Fruit fly (Drosophila melanogaster): ENCODE measurements around the gene CG13031.

The CG13031 gene

dm6 chr3L:16710258-16711020 is 14.2 kb upstream of the CG13031 start (continued):
- TF ChIP-seq esn (GFP tag; optimal IDR thresholded peaks at IDR 0.05): peak; percentile 37
- TF ChIP-seq Lpt (GFP tag; optimal IDR thresholded peaks at IDR 0.05): peak; percentile 44
- peak; percentile 30 for TF ChIP-seq cyc (GFP tag; optimal IDR thresholded peaks at IDR 0.05)
- peak; percentile 85 for TF ChIP-seq CG8119 (GFP tag; IDR thresholded peaks at IDR 0.05)
- peak; percentile 40 for TF ChIP-seq Hr4 (GFP tag; optimal IDR thresholded peaks at IDR 0.05)
- TF ChIP-seq salr (GFP tag; optimal IDR thresholded peaks at IDR 0.05): peak; percentile 10 to 44
- TF ChIP-seq CG3919 (GFP tag; optimal IDR thresholded peaks at IDR 0.05): peak; percentile 22
- no peak for TF ChIP-seq Ets21C (GFP tag; optimal IDR thresholded peaks at IDR 0.05)
- TF ChIP-seq CG6163 (GFP tag; IDR thresholded peaks at IDR 0.05): peak; percentile 76; the same call in 1 of the 3 replicates
- peak; percentile 44 for TF ChIP-seq topi (GFP tag; optimal IDR thresholded peaks at IDR 0.05)
- TF ChIP-seq CG15336 (GFP tag; IDR thresholded peaks at IDR 0.05): peak; percentile 81
- TF ChIP-seq Eip78C (GFP tag): peak; percentile 83
- TF ChIP-seq CG10669 (GFP tag; optimal IDR thresholded peaks at IDR 0.05): peak; percentile 63
- peak; percentile 53 for TF ChIP-seq OdsH (GFP tag; optimal IDR thresholded peaks at IDR 0.05)
- no peak for TF ChIP-seq Sox15 (GFP tag; optimal IDR thresholded peaks at IDR 0.05)
- TF ChIP-seq spab (GFP tag; optimal IDR thresholded peaks at IDR 0.05): peak; percentile 35
- peak; percentile 8 for TF ChIP-seq Eip75B (GFP tag; optimal IDR thresholded peaks at IDR 0.05)
- peak; percentile 52 for TF ChIP-seq CG4318 (GFP tag; optimal IDR thresholded peaks at IDR 0.05)

dm6 chr3L:16711430-16712228 is 13.0 kb upstream of the CG13031 start, which contains the start of the genes CG43954, Lasp and Dab:
TSS of gene CG43954 (minus strand) at chr3L:16711677.
TSS of gene Lasp (minus strand) at chr3L:16711677.
TSS of gene Dab (plus strand) at chr3L:16712126.
- TF ChIP-seq Blimp-1 (GFP tag; optimal IDR thresholded peaks at IDR 0.05) (no peak), acj6 (GFP tag; optimal IDR thresholded peaks at IDR 0.05) (no peak), fkh (GFP tag; optimal IDR thresholded peaks at IDR 0.05) (no peak), CG34406 (GFP tag; optimal IDR thresholded peaks at IDR 0.05) (no peak), OdsH (GFP tag; optimal IDR thresholded peaks at IDR 0.05) (no peak), fd59A (GFP tag; optimal IDR thresholded peaks at IDR 0.05) (no peak), vri (GFP tag; optimal IDR thresholded peaks at IDR 0.05) (peak; percentile 50), CG15336 (GFP tag; IDR thresholded peaks at IDR 0.05) (peak; percentile 51; the same call in 1 of the 2 replicates), Sox15 (GFP tag; optimal IDR thresholded peaks at IDR 0.05) (no peak), Hr4 (GFP tag; optimal IDR thresholded peaks at IDR 0.05) (no peak), dac (GFP tag; optimal IDR thresholded peaks at IDR 0.05) (no peak), CG8319 (GFP tag; optimal IDR thresholded peaks at IDR 0.05) (no peak), CG6792 (GFP tag; optimal IDR thresholded peaks at IDR 0.05) (no peak), achi (GFP tag; optimal IDR thresholded peaks at IDR 0.05) (peak; percentile 7), CG3032 (tag; optimal IDR thresholded peaks at IDR 0.05) (peak; percentile 8), Ets96B (tag; optimal IDR thresholded peaks at IDR 0.05) (no peak), CG10631 (GFP tag; optimal IDR thresholded peaks at IDR 0.05) (no peak), Met (GFP tag; optimal IDR thresholded peaks at IDR 0.05) (peak; percentile 35), svp (GFP tag) (peak; percentile 58), CG8119 (GFP tag; IDR thresholded peaks at IDR 0.05) (no peak), eg (GFP tag; IDR thresholded peaks at IDR 0.05) (peak; percentile 50; the same call in 2 of the 3 replicates), CG11902 (GFP tag; optimal IDR thresholded peaks at IDR 0.05) (no peak), Gug (GFP tag; IDR thresholded peaks at IDR 0.05) (no peak), CG32006 (GFP tag; optimal IDR thresholded peaks at IDR 0.05) (no peak), CG6163 (GFP tag; IDR thresholded peaks at IDR 0.05) (peak; percentile 57), dsx (GFP tag; optimal IDR thresholded peaks at IDR 0.05; ENCODE audit: poor library complexity, severe bottlenecking) (no peak), Ets21C (GFP tag; optimal IDR thresholded peaks at IDR 0.05) (no peak), CG16779 (tag; optimal IDR thresholded peaks at IDR 0.05) (peak; percentile 17), spab (GFP tag; optimal IDR thresholded peaks at IDR 0.05) (no peak), CG6276 (GFP tag; optimal IDR thresholded peaks at IDR 0.05) (peak; percentile 11), salr (GFP tag; optimal IDR thresholded peaks at IDR 0.05) (no peak), CG10669 (GFP tag; optimal IDR thresholded peaks at IDR 0.05) (no peak), Eip93F (GFP tag; optimal IDR thresholded peaks at IDR 0.05) (no peak), CG3919 (GFP tag; optimal IDR thresholded peaks at IDR 0.05) (peak; percentile 59), topi (GFP tag; optimal IDR thresholded peaks at IDR 0.05) (peak; percentile 32), Eip78C (GFP tag) (peak; percentile 71), CG9139 (GFP tag; optimal IDR thresholded peaks at IDR 0.05) (peak; percentile 20), Sox14 (GFP tag; optimal IDR thresholded peaks at IDR 0.05) (peak; percentile 29), Lpt (GFP tag; optimal IDR thresholded peaks at IDR 0.05) (no peak), Hr39 (GFP tag; optimal IDR thresholded peaks at IDR 0.05) (no peak), fd85E (GFP tag; optimal IDR thresholded peaks at IDR 0.05) (no peak)
